Worm (Caenorhabditis elegans): ENCODE data around the gene tmem-120.

The tmem-120 gene

DNA sequence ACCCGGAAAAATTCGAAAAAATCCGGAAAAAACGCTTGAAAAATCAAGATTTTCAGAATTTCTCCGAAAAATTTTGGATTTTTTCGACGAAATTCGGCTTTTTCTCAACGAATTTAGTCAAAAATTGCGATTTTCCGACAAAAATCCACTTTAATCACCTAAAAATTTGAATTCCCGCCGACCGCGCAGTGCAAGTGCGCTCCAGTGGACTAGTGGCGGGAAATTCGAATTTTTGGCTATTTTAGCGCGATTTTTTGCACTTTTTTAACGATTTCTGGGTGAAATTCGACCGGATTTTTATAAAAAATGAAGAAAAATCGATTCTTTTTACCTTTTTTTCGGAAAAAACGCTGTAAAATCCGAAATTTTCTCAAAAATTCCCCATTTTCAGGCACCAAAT lies 16.6 kb upstream of the tmem-120 start:
- TF ChIP-seq C08G9.2 (tag; optimal IDR thresholded peaks at IDR 0.05) (no peak), syd-9 (tag; optimal IDR thresholded peaks at IDR 0.05) (no peak), elt-2 (tag; optimal IDR thresholded peaks at IDR 0.05) (no peak)

DNA sequence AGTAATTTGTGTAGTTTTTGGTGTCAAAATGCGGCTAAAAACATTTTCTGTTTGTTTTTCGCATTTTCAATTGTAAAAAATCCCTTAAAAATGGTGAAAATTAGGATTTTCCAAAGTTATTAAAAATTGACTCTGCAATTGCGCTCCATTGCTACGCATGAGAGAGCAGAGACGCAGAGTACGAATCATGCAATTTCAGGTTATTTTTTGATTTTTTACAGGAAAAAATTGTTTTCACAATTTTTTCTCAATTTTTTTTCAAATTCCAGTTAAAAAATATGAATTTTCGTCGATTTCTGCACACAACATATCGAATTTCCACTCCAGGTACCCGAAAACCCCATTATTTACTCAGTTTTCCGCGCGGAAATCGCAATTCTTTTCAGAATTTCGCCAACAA lies 15.8 kb upstream of the tmem-120 start, which contains the start of gene mtg-1:
Gene mtg-1, plus strand, starts transcription at position 160 of the 400 bp plus-strand sequence.
- TF ChIP-seq pax-1 (tag; optimal IDR thresholded peaks at IDR 0.05): no peak
- peak; percentile 16 for TF ChIP-seq unc-55 (GFP tag; optimal IDR thresholded peaks at IDR 0.05)

DNA sequence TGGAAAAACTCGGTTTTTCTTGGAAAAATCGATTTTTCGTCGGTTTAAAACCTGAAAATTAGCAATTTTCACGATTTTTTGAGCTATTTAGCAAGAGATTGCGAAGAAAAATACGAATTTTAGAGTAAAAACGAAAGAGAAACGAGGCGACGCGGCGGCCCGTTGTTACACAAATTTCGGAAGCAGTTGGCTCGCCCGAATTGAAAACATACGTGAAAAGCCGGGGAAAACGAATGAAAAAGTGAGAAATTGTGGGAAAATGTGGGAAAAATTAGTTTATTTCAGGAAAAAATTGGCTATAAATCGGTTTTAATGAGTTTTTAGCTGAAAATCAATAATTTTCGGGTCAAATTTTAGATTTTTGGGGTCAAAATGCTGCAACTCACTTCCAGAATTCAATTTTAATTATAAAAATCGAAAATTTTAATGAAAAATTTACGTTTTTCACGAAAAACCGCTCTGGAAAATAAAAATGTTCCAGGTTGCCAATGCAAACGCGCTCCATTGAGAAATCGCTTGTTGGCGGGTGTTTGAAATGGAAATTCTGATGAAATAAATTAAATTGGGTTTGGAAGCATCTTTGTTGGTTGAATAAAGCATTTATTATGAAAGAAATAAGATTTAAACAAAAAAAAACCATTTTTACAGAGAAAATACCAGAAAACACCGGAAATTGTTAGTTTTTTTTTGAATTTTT lies 15.1 kb upstream of the tmem-120 start, which contains the start of gene snf-6:
Gene snf-6, minus strand, starts transcription at position 51 of the 697 bp plus-strand sequence.
- TF ChIP-seq ceh-30 (tag; optimal IDR thresholded peaks at IDR 0.05) (no peak), che-1 (tag; optimal IDR thresholded peaks at IDR 0.05) (peak; percentile 28)

DNA sequence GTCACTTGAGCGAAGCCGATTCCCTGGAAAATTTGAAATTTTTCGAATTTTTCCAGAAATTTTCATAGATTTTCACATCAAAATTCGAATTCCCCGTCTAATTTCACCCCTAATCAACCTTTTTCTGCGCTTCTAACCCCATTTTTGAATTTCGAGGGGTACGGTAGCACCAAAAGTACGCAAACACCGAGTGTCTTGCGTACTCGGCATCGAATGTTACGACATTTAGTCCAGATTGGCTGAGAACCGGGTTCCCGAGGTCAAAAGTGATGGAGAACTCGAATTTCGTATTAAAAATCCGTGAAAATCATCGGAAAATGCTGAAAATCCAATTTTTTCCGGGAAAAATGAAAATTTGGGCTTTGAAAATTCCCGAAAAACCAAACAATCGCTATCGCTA lies 10.6 kb upstream of the tmem-120 start:
- TF ChIP-seq unc-55 (GFP tag; optimal IDR thresholded peaks at IDR 0.05) (no peak), ceh-6 (GFP tag; optimal IDR thresholded peaks at IDR 0.05) (no peak), mec-3 (tag; optimal IDR thresholded peaks at IDR 0.05; ENCODE audit: borderline replicate concordance) (no peak), dve-1 (tag; optimal IDR thresholded peaks at IDR 0.05) (no peak), ceh-2 (tag; optimal IDR thresholded peaks at IDR 0.05) (no peak), hlh-15 (tag; optimal IDR thresholded peaks at IDR 0.05) (no peak), dmd-4 (tag; optimal IDR thresholded peaks at IDR 0.05; ENCODE audit: borderline replicate concordance) (no peak)

DNA sequence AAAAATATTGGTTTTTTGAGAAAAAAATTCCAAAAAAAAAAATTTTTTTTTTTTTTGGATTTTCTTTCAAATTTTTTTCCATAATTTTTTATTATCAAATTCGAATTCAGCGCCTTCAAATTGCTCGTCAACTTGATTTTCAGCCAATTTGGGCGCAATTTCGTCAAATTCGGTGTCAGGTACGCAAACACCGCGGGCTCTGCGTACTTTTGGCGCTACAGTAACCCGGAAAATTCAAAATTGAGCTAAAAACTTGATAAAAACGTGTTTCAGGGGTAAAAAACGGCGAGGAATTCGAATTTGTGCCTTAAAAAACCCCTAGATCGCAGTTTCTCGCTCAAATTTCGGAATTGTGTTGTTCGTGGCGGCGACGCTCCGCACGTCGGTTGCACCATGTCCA lies 2.1 kb upstream of the tmem-120 start:
- TF ChIP-seq ceh-24 (tag; optimal IDR thresholded peaks at IDR 0.05) (no peak), ceh-22 (tag; optimal IDR thresholded peaks at IDR 0.05) (no peak), eyg-1 (tag; optimal IDR thresholded peaks at IDR 0.05) (no peak), ref-2 (tag; optimal IDR thresholded peaks at IDR 0.05) (no peak), dve-1 (tag; optimal IDR thresholded peaks at IDR 0.05) (no peak), nfya-1 (tag; optimal IDR thresholded peaks at IDR 0.05) (no peak), ttx-3 (tag; optimal IDR thresholded peaks at IDR 0.05) (no peak)

DNA sequence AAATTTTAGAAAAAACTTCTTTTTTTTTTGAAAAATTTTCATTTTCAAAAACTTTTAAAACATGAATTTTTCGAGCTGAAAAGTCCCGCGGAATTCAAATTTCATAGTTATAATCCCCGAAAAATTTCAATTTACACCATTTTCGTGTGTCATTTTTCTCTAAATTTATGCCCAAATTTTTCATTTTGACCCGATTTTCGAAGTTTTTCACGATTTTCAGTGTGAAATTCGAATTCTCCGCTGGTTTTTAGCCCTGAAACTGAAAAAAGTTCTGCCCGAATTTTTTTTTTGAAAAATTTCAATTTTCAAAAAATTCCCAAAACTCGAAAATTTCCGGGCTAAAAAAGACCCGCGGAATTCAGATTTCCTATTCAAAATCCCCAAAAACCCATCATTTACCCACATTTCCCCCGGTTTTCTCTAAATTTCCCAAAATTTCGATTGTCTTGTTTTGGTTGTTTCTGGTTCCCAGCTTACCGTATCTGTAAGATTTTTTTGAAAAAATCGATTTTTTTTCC lies 9.0 kb downstream of the tmem-120 start:
- no peak for TF ChIP-seq tbx-7 (tag; optimal IDR thresholded peaks at IDR 0.05)
- TF ChIP-seq odd-2 (tag; optimal IDR thresholded peaks at IDR 0.05): no peak
- TF ChIP-seq lin-11 (tag; optimal IDR thresholded peaks at IDR 0.05): no peak
- TF ChIP-seq zip-5 (tag; optimal IDR thresholded peaks at IDR 0.05): no peak
- TF ChIP-seq K02D7.2 (tag; optimal IDR thresholded peaks at IDR 0.05): no peak
- no peak for TF ChIP-seq sdc-2 (tag; optimal IDR thresholded peaks at IDR 0.05)
- no peak for TF ChIP-seq ceh-18 (tag; optimal IDR thresholded peaks at IDR 0.05)
- TF ChIP-seq ceh-14 (tag; optimal IDR thresholded peaks at IDR 0.05): no peak
- TF ChIP-seq fkh-10 (GFP tag; optimal IDR thresholded peaks at IDR 0.05): no peak
- TF ChIP-seq pax-1 (tag; optimal IDR thresholded peaks at IDR 0.05): no peak
- no peak for TF ChIP-seq madf-2 (tag; optimal IDR thresholded peaks at IDR 0.05)
- no peak for TF ChIP-seq npax-4 (tag; optimal IDR thresholded peaks at IDR 0.05)
- no peak for TF ChIP-seq ama-1 (optimal IDR thresholded peaks at IDR 0.05)
- no peak for TF ChIP-seq ets-4 (tag; optimal IDR thresholded peaks at IDR 0.05)
- TF ChIP-seq tbx-2 (tag; optimal IDR thresholded peaks at IDR 0.05): no peak
- no peak for TF ChIP-seq ceh-48 (tag; optimal IDR thresholded peaks at IDR 0.05)
- TF ChIP-seq ref-2 (tag; optimal IDR thresholded peaks at IDR 0.05): no peak
- no peak for TF ChIP-seq fkh-6 (tag; optimal IDR thresholded peaks at IDR 0.05)
- no peak for TF ChIP-seq nhr-232 (tag; optimal IDR thresholded peaks at IDR 0.05)

Data from whole organism, late embryonic.